Fruit fly (Drosophila melanogaster) whole organism, embryonic: ENCODE results near the gene upd2.

ENCODE experiments used
- Atf3 ChIP-seq: fragments of 200-800 bp; sonication (Bioruptor generic); optimal IDR thresholded peaks from 3 replicates; lab custom pipeline; 2016; ENCODE audit warnings: missing biosample characterization, missing genetic modification characterization
- CG10147 ChIP-seq: fragments of 200-800 bp; sonication (Bioruptor generic); optimal IDR thresholded peaks from 2 replicates; lab custom pipeline; 2019; ENCODE audit warnings: missing biosample characterization, mild to moderate bottlenecking, missing genetic modification characterization, moderate library complexity
- CG10267 ChIP-seq: fragments of 200-800 bp; sonication (Bioruptor generic); optimal IDR thresholded peaks from 2 replicates; lab custom pipeline; 2018; ENCODE audit warnings: missing biosample characterization, mild to moderate bottlenecking, missing genetic modification characterization, moderate library complexity
- CG10274 ChIP-seq: fragments of 200-800 bp; sonication (Bioruptor generic); optimal IDR thresholded peaks from 3 replicates; lab custom pipeline; 2017; ENCODE audit warnings: missing biosample characterization, mild to moderate bottlenecking, missing genetic modification characterization
- CG12942 ChIP-seq: fragments of 200-800 bp; sonication (Bioruptor generic); optimal IDR thresholded peaks from 3 replicates; lab custom pipeline; 2016; ENCODE audit warnings: missing biosample characterization, missing genetic modification characterization
- CG14014 ChIP-seq: fragments of 200-800 bp; sonication (Bioruptor generic); IDR thresholded peaks from 2 replicates; pipeline ENCODE4 v1.3.6; 2022; ENCODE audit warnings: missing biosample characterization, missing genetic modification characterization
- CG17359 ChIP-seq: fragments of 200-800 bp; sonication (Bioruptor generic); optimal IDR thresholded peaks from 3 replicates; lab custom pipeline; 2018; ENCODE audit warnings: missing biosample characterization, mild to moderate bottlenecking, missing genetic modification characterization, moderate library complexity
- CG1832 ChIP-seq: fragments of 200-800 bp; sonication (Bioruptor generic); optimal IDR thresholded peaks from 2 replicates; lab custom pipeline; 2017; ENCODE audit warnings: missing biosample characterization, mild to moderate bottlenecking, missing genetic modification characterization, inconsistent platforms
- CG2889 ChIP-seq: fragments of 200-800 bp; sonication (Bioruptor generic); IDR thresholded peaks from 3 replicates; pipeline ENCODE4 v1.3.6; 2022; ENCODE audit warnings: missing biosample characterization, missing genetic modification characterization
- CG32532 ChIP-seq: fragments of 200-800 bp; sonication (Bioruptor generic); IDR thresholded peaks from 2 replicates; pipeline ENCODE4 v1.3.6; 2022; ENCODE audit warnings: missing biosample characterization, missing genetic modification characterization
- CG34376 ChIP-seq: fragments of 200-800 bp; sonication (Bioruptor generic); optimal IDR thresholded peaks from 2 replicates; lab custom pipeline; 2018; ENCODE audit warnings: missing biosample characterization, mild to moderate bottlenecking, missing genetic modification characterization
- CG6254 ChIP-seq: fragments of 200-800 bp; sonication (Bioruptor generic); optimal IDR thresholded peaks from 3 replicates; lab custom pipeline; 2017; ENCODE audit warnings: mild to moderate bottlenecking, missing biosample characterization, missing genetic modification reagents, missing genetic modification characterization
- CG7372 ChIP-seq: fragments of 200-800 bp; sonication (Bioruptor generic); IDR thresholded peaks from 2 replicates; pipeline ENCODE4 v1.3.6; 2022; ENCODE audit warnings: missing biosample characterization, missing genetic modification characterization
- CG7839 ChIP-seq: fragments of 200-800 bp; sonication (Bioruptor generic); optimal IDR thresholded peaks from 3 replicates; lab custom pipeline; 2018; ENCODE audit warnings: missing biosample characterization, mild to moderate bottlenecking, missing genetic modification characterization, moderate library complexity
- CG8089 ChIP-seq: fragments of 200-800 bp; sonication (Bioruptor generic); optimal IDR thresholded peaks from 3 replicates; lab custom pipeline; 2016; ENCODE audit warnings: missing biosample characterization, missing genetic modification characterization
- CG8924 ChIP-seq: fragments of 200-800 bp; optimal IDR thresholded peaks from 3 replicates; lab custom pipeline; 2019; ENCODE audit warnings: missing biosample characterization, mild to moderate bottlenecking, missing genetic modification characterization, moderate library complexity
- CG9797 ChIP-seq: fragments of 200-800 bp; sonication (Bioruptor generic); optimal IDR thresholded peaks from 3 replicates; lab custom pipeline; 2018; ENCODE audit warnings: missing biosample characterization, mild to moderate bottlenecking, missing genetic modification characterization
- CG9932 ChIP-seq: fragments of 200-800 bp; sonication (Bioruptor generic); IDR thresholded peaks from 2 replicates; pipeline ENCODE4 v1.3.6; 2022; ENCODE audit warnings: missing biosample characterization, missing genetic modification characterization
- Camta ChIP-seq: fragments of 200-800 bp; sonication (Bioruptor generic); optimal IDR thresholded peaks from 2 replicates; lab custom pipeline; 2016; ENCODE audit warnings: missing biosample characterization, missing genetic modification characterization
- Dip3 ChIP-seq: fragments of 200-800 bp; sonication (Bioruptor generic); optimal IDR thresholded peaks from 3 replicates; lab custom pipeline; 2016; ENCODE audit warnings: missing biosample characterization, missing genetic modification characterization
- HLH3B ChIP-seq: fragments of 200-800 bp; sonication (Bioruptor generic); IDR thresholded peaks from 2 replicates; pipeline ENCODE4 v1.3.6; 2022; ENCODE audit warnings: missing biosample characterization, missing genetic modification characterization
- HLHmδ ChIP-seq: fragments of 200-800 bp; sonication (Bioruptor generic); optimal IDR thresholded peaks from 2 replicates; lab custom pipeline; 2018; ENCODE audit warnings: missing biosample characterization, mild to moderate bottlenecking, missing genetic modification characterization, moderate library complexity
- Hr3 ChIP-seq: fragments of 200-800 bp; sonication (Bioruptor generic); optimal IDR thresholded peaks from 3 replicates; lab custom pipeline; 2016; ENCODE audit warnings: missing biosample characterization, missing genetic modification characterization
- Kr ChIP-seq: fragments of 200-800 bp; sonication (Bioruptor generic); optimal IDR thresholded peaks from 2 replicates; lab custom pipeline; 2017; ENCODE audit warnings: missing biosample characterization, mild to moderate bottlenecking, missing genetic modification characterization
- MBD-R2 ChIP-seq: fragments of 200-800 bp; sonication (Bioruptor generic); IDR thresholded peaks from 2 replicates; pipeline ENCODE4 v1.3.6; 2022; ENCODE audit warnings: missing biosample characterization, missing genetic modification characterization
- Neu2 ChIP-seq: fragments of 200-800 bp; sonication (Bioruptor generic); optimal IDR thresholded peaks from 3 replicates; lab custom pipeline; 2016; ENCODE audit warnings: missing biosample characterization, missing genetic modification characterization, borderline replicate concordance
- Oaz ChIP-seq: fragments of 200-800 bp; sonication (Bioruptor generic); IDR thresholded peaks from 2 replicates; pipeline ENCODE4 v1.3.6; 2022; ENCODE audit warnings: missing biosample characterization, missing genetic modification characterization
- Sin3A ChIP-seq: fragments of >200 bp; optimal IDR thresholded peaks from 2 replicates; lab custom pipeline; 2018
- Usf ChIP-seq: fragments of 200-800 bp; sonication (Bioruptor generic); optimal IDR thresholded peaks from 2 replicates; lab custom pipeline; 2017; ENCODE audit warnings: missing genotype, missing biosample characterization, missing genetic modification characterization
- Vsx1 ChIP-seq: fragments of 200-800 bp; sonication (Bioruptor generic); optimal IDR thresholded peaks from 2 replicates; lab custom pipeline; 2017; ENCODE audit warnings: missing biosample characterization, mild to moderate bottlenecking, missing genetic modification characterization, missing genetic modification reagents
- al ChIP-seq: fragments of 200-800 bp; sonication (Bioruptor generic); IDR thresholded peaks from 2 replicates; pipeline ENCODE4 v1.3.6; 2022; ENCODE audit warnings: missing biosample characterization, missing genetic modification characterization
- amos ChIP-seq: fragments of 200-800 bp; sonication (Bioruptor generic); IDR thresholded peaks from 2 replicates; pipeline ENCODE4 v1.3.6; 2022; ENCODE audit warnings: missing biosample characterization, missing genetic modification characterization; ENCODE audit not compliant: partially characterized antibody
- aop ChIP-seq: fragments of 200-800 bp; sonication (Bioruptor generic); IDR thresholded peaks from 2 replicates; pipeline ENCODE4 v1.3.6; 2022; ENCODE audit warnings: missing biosample characterization, missing genetic modification characterization
- disco-r ChIP-seq: fragments of 200-800 bp; sonication (Bioruptor generic); optimal IDR thresholded peaks from 2 replicates; lab custom pipeline; 2016; ENCODE audit warnings: missing biosample characterization, missing genetic modification characterization
- eve ChIP-seq, 2 experiments: fragments of >200 bp; optimal IDR thresholded peaks; 2 replicates each; lab custom pipeline; 2017; ENCODE audit warnings: missing biosample characterization in 2 of 2, missing genetic modification characterization in 2 of 2
- gsb ChIP-seq: fragments of 200-800 bp; sonication (Bioruptor generic); IDR thresholded peaks from 2 replicates; pipeline ENCODE4 v1.3.6; 2022; ENCODE audit warnings: missing biosample characterization, missing genetic modification characterization
- hth ChIP-seq: fragments of >200 bp; optimal IDR thresholded peaks from 2 replicates; lab custom pipeline; 2017; ENCODE audit warnings: inconsistent platforms
- jigr1 ChIP-seq: fragments of 200-800 bp; sonication (Bioruptor generic); IDR thresholded peaks from 3 replicates; pipeline ENCODE4 v1.3.6; 2022; ENCODE audit warnings: missing biosample characterization, missing genetic modification characterization
- ken ChIP-seq: fragments of 200-800 bp; sonication (Bioruptor generic); IDR thresholded peaks from 3 replicates; pipeline ENCODE4 v1.3.6; 2022; ENCODE audit warnings: missing biosample characterization, missing genetic modification characterization
- knrl ChIP-seq: fragments of 200-800 bp; sonication (Bioruptor generic); IDR thresholded peaks from 3 replicates; pipeline ENCODE4 v1.3.6; 2022; ENCODE audit warnings: missing biosample characterization, missing genetic modification characterization; ENCODE audit not compliant: partially characterized antibody
- maf-S ChIP-seq: fragments of 200-800 bp; sonication (Bioruptor generic); optimal IDR thresholded peaks from 2 replicates; lab custom pipeline; 2016; ENCODE audit warnings: missing biosample characterization, missing genetic modification characterization
- nom ChIP-seq: fragments of 200-800 bp; sonication (Bioruptor generic); optimal IDR thresholded peaks from 2 replicates; lab custom pipeline; 2017; ENCODE audit warnings: missing biosample characterization, missing genetic modification characterization, mild to moderate bottlenecking, moderate library complexity, missing genetic modification reagents
- peb ChIP-seq: fragments of 200-800 bp; sonication (Bioruptor generic); IDR thresholded peaks from 2 replicates; pipeline ENCODE4 v1.3.6; 2022; ENCODE audit warnings: missing biosample characterization, missing genetic modification characterization
- psq ChIP-seq: fragments of 200-800 bp; sonication (Bioruptor generic); optimal IDR thresholded peaks from 2 replicates; lab custom pipeline; 2017; ENCODE audit warnings: missing biosample characterization, missing genetic modification characterization
- sc ChIP-seq, 3 experiments: fragments of >200 bp in 2 of 3; fragments of 200-800 bp in 1 of 3; sonication (Bioruptor generic) in 1 of 3; optimal IDR thresholded peaks; 2 replicates in 2 of 3; 3 replicates in 1 of 3; lab custom pipeline; 2017; ENCODE audit warnings: mild to moderate bottlenecking in 1 of 3, missing biosample characterization in 1 of 3, missing genetic modification characterization in 1 of 3, missing genetic modification reagents in 1 of 3
- sd ChIP-seq: fragments of 200-800 bp; sonication (Bioruptor generic); optimal IDR thresholded peaks from 3 replicates; lab custom pipeline; 2018; ENCODE audit warnings: missing biosample characterization, mild to moderate bottlenecking, missing genetic modification characterization, moderate library complexity
- sim ChIP-seq: fragments of 200-800 bp; sonication (Bioruptor generic); IDR thresholded peaks from 2 replicates; pipeline ENCODE4 v1.3.6; 2022; ENCODE audit warnings: missing biosample characterization, missing genetic modification characterization
- sna ChIP-seq: fragments of 200-800 bp; sonication (Bioruptor generic); IDR thresholded peaks from 2 replicates; pipeline ENCODE4 v1.3.6; 2022; ENCODE audit warnings: missing biosample characterization, missing genetic modification characterization; ENCODE audit not compliant: partially characterized antibody
- sug ChIP-seq: fragments of 200-800 bp; optimal IDR thresholded peaks from 2 replicates; lab custom pipeline; 2019; ENCODE audit warnings: missing biosample characterization, mild to moderate bottlenecking, missing genetic modification characterization, moderate library complexity
- tgo ChIP-seq: fragments of 200-800 bp; sonication (Bioruptor generic); IDR thresholded peaks from 3 replicates; pipeline ENCODE4 v1.3.6; 2022; ENCODE audit warnings: missing biosample characterization, missing genetic modification characterization
- tup ChIP-seq: fragments of 200-800 bp; sonication (Bioruptor generic); optimal IDR thresholded peaks from 2 replicates; lab custom pipeline; 2016; ENCODE audit warnings: missing biosample characterization, mild to moderate bottlenecking, missing genetic modification characterization, moderate library complexity
- twi ChIP-seq: fragments of 200-800 bp; optimal IDR thresholded peaks from 2 replicates; lab custom pipeline; 2019; ENCODE audit warnings: missing biosample characterization, mild to moderate bottlenecking, missing genetic modification characterization, moderate library complexity

upd2 gene

dm6 chrX:18239301-18239700 lies 3.8 kb downstream of the upd2 start (continued):
- TF ChIP-seq CG9797 (GFP tag; lab: Kevin White, UChicago) (no peak), amos (GFP tag; lab: Robert Waterston, UW) (peak; percentile 36; the same call in 1 of the 2 replicates), HLH3B (no peak), Neu2 (no peak), hth (lab: Kevin White, UChicago) (no peak), Vsx1 (GFP tag; lab: Kevin White, UChicago) (no peak), jigr1 (GFP tag; lab: Robert Waterston, UW) (no peak), Camta (GFP tag; lab: Kevin White, UChicago) (peak; percentile 14), aop (GFP tag; lab: Robert Waterston, UW) (no peak), MBD-R2 (GFP tag; lab: Robert Waterston, UW) (no peak), CG1832 (GFP tag; lab: Kevin White, UChicago) (no peak), CG32532 (GFP tag; lab: Robert Waterston, UW) (peak; percentile 61), peb (no peak), CG10274 (GFP tag; lab: Kevin White, UChicago) (no peak), sna (GFP tag; lab: Robert Waterston, UW) (no peak), Kr (no peak), Usf (no peak), tgo (GFP tag; lab: Robert Waterston, UW) (no peak), nom (GFP tag; lab: Kevin White, UChicago) (no peak), psq (GFP tag; lab: Kevin White, UChicago) (no peak), al (GFP tag; lab: Robert Waterston, UW) (0 out of 2 replicates have a peak, but pooled peaks have one; percentile 30), twi (tag; lab: Kevin White, UChicago) (no peak), eve (GFP tag; optimal IDR thresholded peaks at IDR 0.05; lab: Kevin White, UChicago) (no peak), CG17359 (peak; percentile 10), CG14014 (GFP tag; lab: Robert Waterston, UW) (0 out of 2 replicates have a peak, but pooled peaks have one; percentile 17), CG10267 (tag; lab: Kevin White, UChicago) (peak; percentile 5), CG8089 (GFP tag; lab: Kevin White, UChicago) (peak; percentile 57), tup (GFP tag; lab: Kevin White, UChicago) (no peak), CG8924 (no peak), Oaz (GFP tag; lab: Robert Waterston, UW) (no peak), CG34376 (GFP tag; lab: Kevin White, UChicago) (no peak), CG2889 (GFP tag; lab: Robert Waterston, UW) (no peak), ken (peak; percentile 59; the same call in 2 of the 3 replicates), sd (tag; lab: Kevin White, UChicago) (no peak), CG10147 (GFP tag; lab: Kevin White, UChicago) (no peak), CG7372 (GFP tag; lab: Robert Waterston, UW) (peak; percentile 98), CG12942 (GFP tag; lab: Kevin White, UChicago) (no peak), CG7839 (peak; percentile 11), sug (tag; lab: Kevin White, UChicago) (no peak), knrl (GFP tag; lab: Robert Waterston, UW) (no peak; the same call in 2 of the 3 replicates), Dip3 (no peak), CG6254 (GFP tag; lab: Kevin White, UChicago) (no peak), disco-r (GFP tag; lab: Kevin White, UChicago) (no peak), gsb (GFP tag; lab: Robert Waterston, UW) (no peak), Sin3A (lab: Kevin White, UChicago) (no peak), sim (GFP tag; lab: Robert Waterston, UW) (no peak), maf-S (no peak), Atf3 (peak; percentile 1), sc (optimal IDR thresholded peaks at IDR 0.05; lab: Kevin White, UChicago) (no peak), sc (GFP tag; optimal IDR thresholded peaks at IDR 0.05; lab: Kevin White, UChicago) (no peak), Hr3 (GFP tag; lab: Kevin White, UChicago) (no peak), CG9932 (GFP tag; lab: Robert Waterston, UW) (peak; percentile 51), HLHmδ (GFP tag; lab: Kevin White, UChicago) (no peak)
